Worm (Caenorhabditis elegans) whole organism, L1 larva: ENCODE measurements around the gene pccb-1.

Source experiments
- C34B4.2 ChIP-seq: sonication (generic microtip); optimal IDR thresholded peaks from 2 replicates; lab custom pipeline; 2017; ENCODE audit warnings: mild to moderate bottlenecking, missing genetic modification characterization, missing compliant biosample characterization
- aha-1 ChIP-seq: fragments of 150-350 bp; optimal IDR thresholded peaks from 2 replicates; lab custom pipeline; 2014; ENCODE audit warnings: missing biosample characterization, missing genetic modification characterization
- aly-2 ChIP-seq: fragments of 150-350 bp; optimal IDR thresholded peaks from 2 replicates; lab custom pipeline; 2014; ENCODE audit warnings: missing biosample characterization, missing genetic modification characterization
- ama-1 ChIP-seq: fragments of 150-350 bp; optimal IDR thresholded peaks from 2 replicates; lab custom pipeline; 2014
- blmp-1 ChIP-seq: fragments of 150-350 bp; optimal IDR thresholded peaks from 2 replicates; lab custom pipeline; 2014; ENCODE audit warnings: missing biosample characterization, missing genetic modification characterization
- ceh-82 ChIP-seq, 3 experiments: fragments of 150-350 bp in 1 of 3; sonication (generic microtip) in 2 of 3; optimal IDR thresholded peaks; 2 replicates each; lab custom pipeline; 2014 to 2017; ENCODE audit warnings: missing biosample characterization in 3 of 3, missing genetic modification characterization in 3 of 3
- ces-1 ChIP-seq: fragments of 150-350 bp; optimal IDR thresholded peaks from 2 replicates; lab custom pipeline; 2014; ENCODE audit warnings: missing biosample characterization, missing genetic modification reagents, missing genetic modification characterization
- dpl-1 ChIP-seq, 3 experiments: fragments of 150-350 bp in 2 of 3; sonication (generic microtip) in 1 of 3; optimal IDR thresholded peaks; 2 replicates each; lab custom pipeline; 2014 to 2017; ENCODE audit warnings: missing biosample characterization in 3 of 3, missing genetic modification characterization in 3 of 3, missing genetic modification reagents in 3 of 3
- dsc-1 ChIP-seq: sonication (generic microtip); optimal IDR thresholded peaks from 2 replicates; lab custom pipeline; 2016; ENCODE audit warnings: mild to moderate bottlenecking, missing genetic modification characterization, missing compliant biosample characterization
- efl-1 ChIP-seq, 4 experiments: fragments of 150-350 bp; optimal IDR thresholded peaks in 3 of 4; peaks in 1 of 4; 1 replicate in 1 of 4; 2 replicates in 3 of 4; lab custom pipeline; 2014; ENCODE audit warnings: missing biosample characterization in 2 of 4, missing genetic modification characterization in 2 of 4, missing genetic modification reagents in 2 of 4
- egl-13 ChIP-seq: sonication (generic microtip); optimal IDR thresholded peaks from 2 replicates; lab custom pipeline; 2016; ENCODE audit warnings: missing genotype, missing genetic modification reagents, missing genetic modification characterization, missing compliant biosample characterization
- egl-27 ChIP-seq, 2 experiments: fragments of 150-350 bp in 1 of 2; sonication (generic microtip); optimal IDR thresholded peaks; 3 replicates each; lab custom pipeline; 2017 to 2018; ENCODE audit warnings: missing biosample characterization in 2 of 2, missing genetic modification characterization in 2 of 2, missing genetic modification reagents in 2 of 2
- elt-3 ChIP-seq, 6 experiments: fragments of 150-350 bp in 1 of 6; sonication (generic microtip); optimal IDR thresholded peaks; 2 replicates each; lab custom pipeline; 2017 to 2018; ENCODE audit warnings: missing biosample characterization in 6 of 6, missing genetic modification characterization in 6 of 6, inconsistent platforms in 1 of 6
- fkh-10 ChIP-seq: sonication (generic microtip); optimal IDR thresholded peaks from 2 replicates; lab custom pipeline; 2017; ENCODE audit warnings: missing biosample characterization, missing genetic modification reagents, missing genetic modification characterization
- fkh-4 ChIP-seq: sonication (generic microtip); optimal IDR thresholded peaks from 2 replicates; lab custom pipeline; 2016; ENCODE audit warnings: missing compliant biosample characterization, missing genetic modification characterization, borderline replicate concordance
- fkh-8 ChIP-seq: sonication (generic microtip); optimal IDR thresholded peaks from 2 replicates; lab custom pipeline; 2016; ENCODE audit warnings: mild to moderate bottlenecking, missing genetic modification characterization, missing compliant biosample characterization
- hpl-2 ChIP-seq: fragments of 150-350 bp; optimal IDR thresholded peaks from 2 replicates; lab custom pipeline; 2014; ENCODE audit warnings: missing biosample characterization, missing genetic modification reagents, missing genetic modification characterization
- irx-1 ChIP-seq: sonication (generic microtip); optimal IDR thresholded peaks from 2 replicates; lab custom pipeline; 2016; ENCODE audit warnings: missing genetic modification characterization, missing compliant biosample characterization
- isw-1 ChIP-seq: fragments of 200-800 bp; sonication (Bioruptor generic); IDR thresholded peaks from 2 replicates; pipeline ENCODE4 v1.3.6; 2022; ENCODE audit warnings: missing genetic modification characterization, missing compliant biosample characterization
- lin-13 ChIP-seq: fragments of 150-350 bp; optimal IDR thresholded peaks from 2 replicates; lab custom pipeline; 2014; ENCODE audit warnings: missing biosample characterization, missing genetic modification reagents, missing genetic modification characterization
- lin-14 ChIP-seq: fragments of 200-800 bp; sonication (Bioruptor generic); optimal IDR thresholded peaks from 2 replicates; lab custom pipeline; 2018; ENCODE audit warnings: mild to moderate bottlenecking, missing genetic modification characterization, moderate library complexity, missing compliant biosample characterization
- lin-35 ChIP-seq, 2 experiments: fragments of 150-350 bp; optimal IDR thresholded peaks; 2 replicates each; lab custom pipeline; 2014; ENCODE audit warnings: missing biosample characterization in 2 of 2, missing genetic modification characterization in 2 of 2, missing genetic modification reagents in 2 of 2
- lin-39 ChIP-seq: fragments of 150-350 bp; optimal IDR thresholded peaks from 2 replicates; lab custom pipeline; 2014; ENCODE audit warnings: missing biosample characterization, missing genetic modification reagents, missing genetic modification characterization
- lir-3 ChIP-seq: sonication (generic microtip); optimal IDR thresholded peaks from 2 replicates; lab custom pipeline; 2016; ENCODE audit warnings: mild to moderate bottlenecking, missing genetic modification characterization, moderate library complexity, missing compliant biosample characterization; ENCODE audit not compliant: poor library complexity
- lsy-2 ChIP-seq, 2 experiments: fragments of 150-350 bp; optimal IDR thresholded peaks; 2 replicates each; lab custom pipeline; 2014; ENCODE audit warnings: missing biosample characterization in 2 of 2, missing genetic modification characterization in 2 of 2
- mab-9 ChIP-seq: fragments of 200-800 bp; sonication (Bioruptor generic); IDR thresholded peaks from 2 replicates; pipeline ENCODE4 v1.3.6; 2022; ENCODE audit warnings: missing genetic modification reagents, missing genetic modification characterization, missing compliant biosample characterization
- mdl-1 ChIP-seq, 2 experiments: fragments of 150-350 bp; optimal IDR thresholded peaks; 2 replicates each; lab custom pipeline; 2014 to 2017; ENCODE audit warnings: missing biosample characterization in 2 of 2, missing genetic modification characterization in 2 of 2, inconsistent platforms in 1 of 2
- nhr-11 ChIP-seq: fragments of 150-350 bp; optimal IDR thresholded peaks from 2 replicates; lab custom pipeline; 2014; ENCODE audit warnings: missing biosample characterization, missing genetic modification characterization
- nhr-12 ChIP-seq: sonication (generic microtip); optimal IDR thresholded peaks from 2 replicates; lab custom pipeline; 2017; ENCODE audit warnings: missing biosample characterization, missing genetic modification characterization
- nhr-20 ChIP-seq: sonication (generic microtip); optimal IDR thresholded peaks from 2 replicates; lab custom pipeline; 2016; ENCODE audit warnings: mild to moderate bottlenecking, missing genetic modification characterization, missing compliant biosample characterization
- nhr-237 ChIP-seq: fragments of 150-350 bp; optimal IDR thresholded peaks from 2 replicates; lab custom pipeline; 2014; ENCODE audit warnings: missing biosample characterization, missing genetic modification characterization
- nhr-28 ChIP-seq: fragments of 150-350 bp; optimal IDR thresholded peaks from 2 replicates; lab custom pipeline; 2014; ENCODE audit warnings: missing biosample characterization, missing genetic modification characterization
- nhr-47 ChIP-seq: sonication (generic microtip); optimal IDR thresholded peaks from 2 replicates; lab custom pipeline; 2016; ENCODE audit warnings: mild to moderate bottlenecking, missing genetic modification characterization, moderate library complexity, missing compliant biosample characterization
- nhr-71 ChIP-seq: sonication (generic microtip); optimal IDR thresholded peaks from 2 replicates; lab custom pipeline; 2016; ENCODE audit warnings: mild to moderate bottlenecking, missing genetic modification characterization, moderate library complexity, missing compliant biosample characterization
- nhr-76 ChIP-seq: sonication (generic microtip); optimal IDR thresholded peaks from 2 replicates; lab custom pipeline; 2017; ENCODE audit warnings: missing biosample characterization, missing genetic modification characterization
- nhr-84 ChIP-seq: sonication (generic microtip); optimal IDR thresholded peaks from 2 replicates; lab custom pipeline; 2017; ENCODE audit warnings: missing biosample characterization, missing genetic modification characterization
- nhr-85 ChIP-seq: sonication (generic microtip); peaks from one replicate; lab custom pipeline; 2016; ENCODE audit warnings: missing genetic modification characterization, inconsistent platforms, missing compliant biosample characterization
- nhr-90 ChIP-seq: sonication (generic microtip); optimal IDR thresholded peaks from 2 replicates; lab custom pipeline; 2016; ENCODE audit warnings: mild to moderate bottlenecking, missing genetic modification characterization, missing compliant biosample characterization; ENCODE audit not compliant: poor library complexity
- pag-3 ChIP-seq: sonication (generic microtip); optimal IDR thresholded peaks from 2 replicates; lab custom pipeline; 2017; ENCODE audit warnings: missing genetic modification characterization, mild to moderate bottlenecking, missing compliant biosample characterization, antibody characterized with exemption, borderline replicate concordance; ENCODE audit not compliant: insufficient read depth
- pax-3 ChIP-seq: fragments of 200-800 bp; sonication (Bioruptor generic); optimal IDR thresholded peaks from 2 replicates; lab custom pipeline; 2018; ENCODE audit warnings: mild to moderate bottlenecking, missing genetic modification characterization, moderate library complexity, missing compliant biosample characterization
- snpc-4 ChIP-seq: fragments of 150-350 bp; optimal IDR thresholded peaks from 2 replicates; lab custom pipeline; 2014; ENCODE audit warnings: missing biosample characterization, missing genetic modification characterization
- snu-23 ChIP-seq: sonication (generic microtip); optimal IDR thresholded peaks from 2 replicates; lab custom pipeline; 2016; ENCODE audit warnings: missing genetic modification characterization, missing compliant biosample characterization
- sox-4 ChIP-seq: sonication (generic microtip); optimal IDR thresholded peaks from 2 replicates; lab custom pipeline; 2016; ENCODE audit warnings: missing genetic modification characterization, missing compliant biosample characterization
- sptf-1 ChIP-seq: fragments of 150-350 bp; optimal IDR thresholded peaks from 2 replicates; lab custom pipeline; 2014; ENCODE audit warnings: missing biosample characterization, missing genetic modification characterization
- swsn-7 ChIP-seq: sonication (generic microtip); optimal IDR thresholded peaks from 2 replicates; lab custom pipeline; 2016; ENCODE audit warnings: missing genetic modification characterization, missing compliant biosample characterization
- tbx-2 ChIP-seq: sonication (generic microtip); optimal IDR thresholded peaks from 2 replicates; lab custom pipeline; 2016; ENCODE audit warnings: missing genetic modification characterization, missing compliant biosample characterization
- tlp-1 ChIP-seq: fragments of 150-350 bp; optimal IDR thresholded peaks from 2 replicates; lab custom pipeline; 2014; ENCODE audit warnings: missing biosample characterization, missing genetic modification characterization
- unc-86 ChIP-seq: sonication (generic microtip); optimal IDR thresholded peaks from 2 replicates; lab custom pipeline; 2016; ENCODE audit warnings: missing genetic modification characterization, missing compliant biosample characterization
- unc-98 ChIP-seq: fragments of 200-800 bp; sonication (Bioruptor generic); IDR thresholded peaks from 2 replicates; pipeline ENCODE4 v1.3.6; 2022; ENCODE audit warnings: missing genetic modification characterization, missing compliant biosample characterization
- xbp-1 ChIP-seq: sonication (generic microtip); optimal IDR thresholded peaks from 2 replicates; lab custom pipeline; 2016; ENCODE audit warnings: missing genetic modification characterization, missing compliant biosample characterization
- zag-1 ChIP-seq: fragments of 150-350 bp; optimal IDR thresholded peaks from 2 replicates; lab custom pipeline; 2014; ENCODE audit warnings: missing biosample characterization, missing genetic modification characterization
- zip-4 ChIP-seq: fragments of 200-800 bp; sonication (Bioruptor generic); optimal IDR thresholded peaks from 2 replicates; lab custom pipeline; 2018; ENCODE audit warnings: mild to moderate bottlenecking, missing genetic modification characterization, moderate library complexity, missing compliant biosample characterization
- ztf-11 ChIP-seq, 2 experiments: sonication (generic microtip); optimal IDR thresholded peaks; 2 replicates each; lab custom pipeline; 2016 to 2017; ENCODE audit warnings: missing genetic modification characterization in 2 of 2, missing biosample characterization in 1 of 2, missing compliant biosample characterization in 1 of 2

pccb-1 gene

ce11 chrX:3111066-3111465 is 21.7 kb downstream of the pccb-1 start:
- TF ChIP-seq isw-1 (GFP tag; lab: Robert Waterston, UW) (peak; percentile 13; the same call in 1 of the 2 replicates), nhr-84 (tag; lab: Kevin White, UChicago) (no peak), ceh-82 (tag; optimal IDR thresholded peaks at IDR 0.05; lab: Kevin White, UChicago) (peak in 1 of 3 experiments; percentile 24), lin-14 (GFP tag; lab: Kevin White, UChicago) (peak; percentile 90), nhr-237 (tag; lab: Kevin White, UChicago) (no peak), lin-39 (tag; lab: Kevin White, UChicago) (no peak), tbx-2 (tag; lab: Kevin White, UChicago) (peak; percentile 66), fkh-10 (GFP tag; lab: Kevin White, UChicago) (peak; percentile 6), aly-2 (tag; lab: Kevin White, UChicago) (no peak), hpl-2 (GFP tag; lab: Kevin White, UChicago) (no peak), fkh-4 (tag; lab: Kevin White, UChicago) (no peak), swsn-7 (no peak), nhr-85 (tag; lab: Kevin White, UChicago) (peak; percentile 69), xbp-1 (peak; percentile 10), snpc-4 (tag; lab: Kevin White, UChicago) (no peak), mdl-1 (tag; optimal IDR thresholded peaks at IDR 0.05; lab: Kevin White, UChicago) (peak in 1 of 2 experiments; percentile 50), efl-1 (optimal IDR thresholded peaks at IDR 0.05; lab: Kevin White, UChicago) (no peak), efl-1 (GFP tag; optimal IDR thresholded peaks at IDR 0.05 in 1 of 2; lab: Kevin White, UChicago) (no peak), egl-13 (tag; lab: Kevin White, UChicago) (no peak), zip-4 (GFP tag; lab: Kevin White, UChicago) (no peak), lir-3 (no peak), sox-4 (tag; lab: Kevin White, UChicago) (no peak), nhr-90 (tag; lab: Kevin White, UChicago) (no peak), snu-23 (GFP tag; lab: Kevin White, UChicago) (peak; percentile 40), blmp-1 (tag; lab: Kevin White, UChicago) (no peak), nhr-11 (tag; lab: Kevin White, UChicago) (no peak), nhr-12 (tag; lab: Kevin White, UChicago) (no peak), lin-13 (GFP tag; lab: Kevin White, UChicago) (no peak), dsc-1 (tag; lab: Kevin White, UChicago) (peak; percentile 18), ztf-11 (tag; optimal IDR thresholded peaks at IDR 0.05; lab: Kevin White, UChicago) (no peak), nhr-28 (tag; lab: Kevin White, UChicago) (no peak), nhr-20 (tag; lab: Kevin White, UChicago) (peak; percentile 11), pag-3 (tag; lab: Kevin White, UChicago) (no peak), unc-98 (GFP tag; lab: Robert Waterston, UW) (no peak), elt-3 (tag; optimal IDR thresholded peaks at IDR 0.05; lab: Kevin White, UChicago) (no peak), tlp-1 (tag; lab: Kevin White, UChicago) (no peak), lin-35 (GFP tag; optimal IDR thresholded peaks at IDR 0.05; lab: Kevin White, UChicago) (peak in 1 of 2 experiments; percentile 42), nhr-47 (tag; lab: Kevin White, UChicago) (peak; percentile 48), pax-3 (tag; lab: Kevin White, UChicago) (no peak), zag-1 (tag; lab: Kevin White, UChicago) (no peak), ama-1 (lab: Kevin White, UChicago) (no peak), aha-1 (tag; lab: Kevin White, UChicago) (no peak), egl-27 (tag; optimal IDR thresholded peaks at IDR 0.05; lab: Kevin White, UChicago) (no peak), nhr-71 (peak; percentile 54), nhr-76 (tag; lab: Kevin White, UChicago) (no peak), ces-1 (GFP tag; lab: Kevin White, UChicago) (no peak), dpl-1 (GFP tag; optimal IDR thresholded peaks at IDR 0.05; lab: Kevin White, UChicago) (peak in 1 of 3 experiments; percentile 14), irx-1 (tag; lab: Kevin White, UChicago) (peak; percentile 45), fkh-8 (tag; lab: Kevin White, UChicago) (peak; percentile 70), unc-86 (peak; percentile 44), sptf-1 (tag; lab: Kevin White, UChicago) (no peak), lsy-2 (tag; optimal IDR thresholded peaks at IDR 0.05; lab: Kevin White, UChicago) (peak; percentile 1 to 21), mab-9 (GFP tag; lab: Robert Waterston, UW) (peak; percentile 35; the same call in 1 of the 2 replicates), C34B4.2 (no peak)
